Worm (Caenorhabditis elegans) whole organism, early embryonic: ENCODE results near the gene T03F6.3.

ENCODE experiments used
- B0310.2 ChIP-seq: sonication (generic microtip); optimal IDR thresholded peaks from 2 replicates; lab custom pipeline; 2016; ENCODE audit warnings: mild to moderate bottlenecking, missing genetic modification characterization, missing compliant biosample characterization
- F13C5.2 ChIP-seq: sonication (generic microtip); optimal IDR thresholded peaks from 2 replicates; lab custom pipeline; 2017; ENCODE audit warnings: mild to moderate bottlenecking, missing genetic modification characterization, inconsistent platforms, missing compliant biosample characterization
- aly-1 ChIP-seq: sonication (generic microtip); optimal IDR thresholded peaks from 2 replicates; lab custom pipeline; 2016; ENCODE audit warnings: missing genetic modification characterization, missing compliant biosample characterization
- ama-1 ChIP-seq: fragments of 150-350 bp; optimal IDR thresholded peaks from 2 replicates; lab custom pipeline; 2014
- ceh-13 ChIP-seq: fragments of 200-800 bp; sonication (Bioruptor generic); optimal IDR thresholded peaks from 2 replicates; lab custom pipeline; 2018; ENCODE audit warnings: mild to moderate bottlenecking, missing genetic modification characterization, missing compliant biosample characterization
- ceh-36 ChIP-seq: sonication (generic microtip); optimal IDR thresholded peaks from 2 replicates; lab custom pipeline; 2016; ENCODE audit warnings: missing genetic modification characterization, inconsistent platforms, missing compliant biosample characterization
- ets-7 ChIP-seq: sonication (generic microtip); optimal IDR thresholded peaks from 2 replicates; lab custom pipeline; 2016; ENCODE audit warnings: missing genotype, missing genetic modification characterization, missing compliant biosample characterization
- flt-1 ChIP-seq: fragments of 200-800 bp; sonication (Bioruptor generic); IDR thresholded peaks from 2 replicates; pipeline ENCODE4 v1.3.6; 2022; ENCODE audit warnings: missing genetic modification characterization, missing compliant biosample characterization
- hmbx-1 ChIP-seq: sonication (generic microtip); optimal IDR thresholded peaks from 2 replicates; lab custom pipeline; 2016; ENCODE audit warnings: mild to moderate bottlenecking, missing genetic modification characterization, missing compliant biosample characterization
- hmg-4 ChIP-seq: fragments of 200-800 bp; sonication (Bioruptor generic); optimal IDR thresholded peaks from 2 replicates; lab custom pipeline; 2018; ENCODE audit warnings: mild to moderate bottlenecking, missing genetic modification characterization, missing compliant biosample characterization
- hnd-1 ChIP-seq: sonication (generic microtip); optimal IDR thresholded peaks from 2 replicates; lab custom pipeline; 2016; ENCODE audit warnings: missing genetic modification characterization, missing compliant biosample characterization
- pes-1 ChIP-seq: fragments of 200-800 bp; sonication (Bioruptor generic); IDR thresholded peaks from 2 replicates; pipeline ENCODE4 v1.3.6; 2022; ENCODE audit warnings: missing genetic modification reagents, missing genetic modification characterization, missing compliant biosample characterization
- scrt-1 ChIP-seq: fragments of 200-800 bp; sonication (Bioruptor generic); IDR thresholded peaks from 2 replicates; pipeline ENCODE4 v1.3.6; 2022; ENCODE audit warnings: missing genetic modification characterization, missing compliant biosample characterization
- sea-1 ChIP-seq: fragments of 200-800 bp; sonication (Bioruptor generic); conservative IDR thresholded peaks from 2 replicates; pipeline ENCODE4 v1.3.6; 2022; ENCODE audit warnings: missing genetic modification characterization, missing compliant biosample characterization
- tbx-11 ChIP-seq: fragments of 200-800 bp; sonication (Bioruptor generic); IDR thresholded peaks from 2 replicates; pipeline ENCODE4 v1.3.6; 2022; ENCODE audit warnings: missing genetic modification characterization, missing compliant biosample characterization
- tbx-37 ChIP-seq: fragments of 200-800 bp; sonication (Bioruptor generic); conservative IDR thresholded peaks from 2 replicates; pipeline ENCODE4 v1.3.6; 2022; ENCODE audit warnings: missing genetic modification reagents, missing genetic modification characterization, missing compliant biosample characterization
- tra-4 ChIP-seq: sonication (generic microtip); optimal IDR thresholded peaks from 2 replicates; lab custom pipeline; 2017; ENCODE audit warnings: missing genetic modification characterization, missing compliant biosample characterization

T03F6.3 gene

ce11 chrIII:13344538-13345136 is 44.6 kb upstream of the T03F6.3 start, which contains the start of gene acaa-2:
TSS of gene acaa-2 (plus strand) at chrIII:13344937.
- no peak for TF ChIP-seq sea-1 (GFP tag; lab: Robert Waterston, UW)
- no peak for TF ChIP-seq B0310.2 (tag; lab: Kevin White, UChicago)
- no peak for TF ChIP-seq flt-1 (GFP tag; lab: Robert Waterston, UW)
- no peak for TF ChIP-seq tbx-11
- TF ChIP-seq scrt-1 (GFP tag; lab: Robert Waterston, UW): no peak
- no peak for TF ChIP-seq tbx-37 (GFP tag; lab: Robert Waterston, UW)
- TF ChIP-seq F13C5.2: no peak
- no peak for TF ChIP-seq ceh-13 (GFP tag; lab: Kevin White, UChicago)
- TF ChIP-seq ceh-36 (tag; lab: Kevin White, UChicago): no peak
- no peak for TF ChIP-seq aly-1 (tag; lab: Kevin White, UChicago)
- TF ChIP-seq hmbx-1 (tag; lab: Kevin White, UChicago): no peak
- no peak for TF ChIP-seq hnd-1 (tag; lab: Kevin White, UChicago)
- no peak for TF ChIP-seq tra-4 (tag; lab: Kevin White, UChicago)

- TF ChIP-seq ceh-13 (GFP tag; lab: Kevin White, UChicago): no peak
- no peak for TF ChIP-seq ceh-36 (tag; lab: Kevin White, UChicago)
- TF ChIP-seq scrt-1 (GFP tag; lab: Robert Waterston, UW): no peak
- TF ChIP-seq hnd-1 (tag; lab: Kevin White, UChicago): no peak
- no peak for TF ChIP-seq tbx-11
- no peak for TF ChIP-seq tra-4 (tag; lab: Kevin White, UChicago)
- no peak for TF ChIP-seq pes-1 (GFP tag; lab: Robert Waterston, UW)
- no peak for TF ChIP-seq ama-1 (lab: Kevin White, UChicago)
- TF ChIP-seq B0310.2 (tag; lab: Kevin White, UChicago): no peak
- no peak for TF ChIP-seq F13C5.2
- no peak for TF ChIP-seq ets-7
- no peak for TF ChIP-seq hmg-4 (GFP tag; lab: Kevin White, UChicago)
Observed at ce11 chrIII:13346785-13347184, 42.4 kb upstream of the T03F6.3 start, which contains the start of gene mtm-6. TSS of gene mtm-6 (plus strand) at chrIII:13347085.

- TF ChIP-seq tbx-11 (no peak), tbx-37 (GFP tag; lab: Robert Waterston, UW) (no peak), ceh-13 (GFP tag; lab: Kevin White, UChicago) (no peak), B0310.2 (tag; lab: Kevin White, UChicago) (no peak), hnd-1 (tag; lab: Kevin White, UChicago) (no peak), hmg-4 (GFP tag; lab: Kevin White, UChicago) (no peak), tra-4 (tag; lab: Kevin White, UChicago) (no peak), ets-7 (no peak), pes-1 (GFP tag; lab: Robert Waterston, UW) (no peak), flt-1 (GFP tag; lab: Robert Waterston, UW) (no peak), ama-1 (lab: Kevin White, UChicago) (no peak), F13C5.2 (no peak), scrt-1 (GFP tag; lab: Robert Waterston, UW) (no peak), sea-1 (GFP tag; lab: Robert Waterston, UW) (no peak)
Observed at ce11 chrIII:13347782-13348327, 41.3 kb upstream of the T03F6.3 start.

- TF ChIP-seq tbx-37 (GFP tag; lab: Robert Waterston, UW) (no peak), tbx-11 (no peak), hmg-4 (GFP tag; lab: Kevin White, UChicago) (no peak), pes-1 (GFP tag; lab: Robert Waterston, UW) (no peak), flt-1 (GFP tag; lab: Robert Waterston, UW) (no peak), ama-1 (lab: Kevin White, UChicago) (no peak), hmbx-1 (tag; lab: Kevin White, UChicago) (no peak), B0310.2 (tag; lab: Kevin White, UChicago) (no peak), scrt-1 (GFP tag; lab: Robert Waterston, UW) (no peak), tra-4 (tag; lab: Kevin White, UChicago) (no peak), ceh-13 (GFP tag; lab: Kevin White, UChicago) (no peak), aly-1 (tag; lab: Kevin White, UChicago) (no peak), ets-7 (no peak), sea-1 (GFP tag; lab: Robert Waterston, UW) (no peak), hnd-1 (tag; lab: Kevin White, UChicago) (no peak), F13C5.2 (no peak), ceh-36 (tag; lab: Kevin White, UChicago) (no peak)
Observed at ce11 chrIII:13348891-13349290, 40.3 kb upstream of the T03F6.3 start.

ce11 chrIII:13350964-13351363 is 38.2 kb upstream of the T03F6.3 start:
- no peak for TF ChIP-seq hmg-4 (GFP tag; lab: Kevin White, UChicago)
- no peak for TF ChIP-seq sea-1 (GFP tag; lab: Robert Waterston, UW)
- TF ChIP-seq flt-1 (GFP tag; lab: Robert Waterston, UW): no peak
- no peak for TF ChIP-seq ceh-36 (tag; lab: Kevin White, UChicago)
- no peak for TF ChIP-seq ama-1 (lab: Kevin White, UChicago)
- no peak for TF ChIP-seq tbx-37 (GFP tag; lab: Robert Waterston, UW)
- TF ChIP-seq tra-4 (tag; lab: Kevin White, UChicago): no peak
- TF ChIP-seq aly-1 (tag; lab: Kevin White, UChicago): no peak
- TF ChIP-seq F13C5.2: no peak
- TF ChIP-seq ets-7: no peak
- no peak for TF ChIP-seq ceh-13 (GFP tag; lab: Kevin White, UChicago)
- TF ChIP-seq hmbx-1 (tag; lab: Kevin White, UChicago): no peak
- no peak for TF ChIP-seq scrt-1 (GFP tag; lab: Robert Waterston, UW)
- no peak for TF ChIP-seq hnd-1 (tag; lab: Kevin White, UChicago)
- TF ChIP-seq pes-1 (GFP tag; lab: Robert Waterston, UW): no peak
- no peak for TF ChIP-seq tbx-11
- no peak for TF ChIP-seq B0310.2 (tag; lab: Kevin White, UChicago)

ce11 chrIII:13359256-13359655 is 29.9 kb upstream of the T03F6.3 start, which contains the start of gene F53A2.9:
TSS of gene F53A2.9 (minus strand) at chrIII:13359356.
- TF ChIP-seq ceh-36 (tag; lab: Kevin White, UChicago) (no peak), F13C5.2 (no peak), tra-4 (tag; lab: Kevin White, UChicago) (no peak), aly-1 (tag; lab: Kevin White, UChicago) (no peak), ama-1 (lab: Kevin White, UChicago) (no peak)
